Fruit fly (Drosophila melanogaster) whole organism, embryonic: ENCODE measurements around the gene CG17660.

Experiments used
- Antp ChIP-seq: fragments of 200-800 bp; sonication (Bioruptor generic); optimal IDR thresholded peaks from 3 replicates; lab custom pipeline; 2016; ENCODE audit warnings: missing biosample characterization, missing genetic modification characterization
- CG12299 ChIP-seq: fragments of 200-800 bp; sonication (Bioruptor generic); optimal IDR thresholded peaks from 2 replicates; lab custom pipeline; 2018; ENCODE audit warnings: missing biosample characterization, mild to moderate bottlenecking, missing genetic modification characterization
- CG12744 ChIP-seq: fragments of 200-800 bp; sonication (Bioruptor generic); optimal IDR thresholded peaks from 2 replicates; lab custom pipeline; 2016; ENCODE audit warnings: missing biosample characterization, missing genetic modification characterization
- CG14860 ChIP-seq: fragments of 200-800 bp; sonication (Bioruptor generic); IDR thresholded peaks from 3 replicates; pipeline ENCODE4 v1.3.6; 2022; ENCODE audit warnings: missing biosample characterization, missing genetic modification characterization; ENCODE audit not compliant: partially characterized antibody
- CG17186 ChIP-seq: fragments of 200-800 bp; sonication (Bioruptor generic); optimal IDR thresholded peaks from 3 replicates; lab custom pipeline; 2017; ENCODE audit warnings: missing biosample characterization, missing genetic modification reagents, missing genetic modification characterization
- CG2120 ChIP-seq: fragments of 200-800 bp; sonication (Bioruptor generic); optimal IDR thresholded peaks from 3 replicates; lab custom pipeline; 2016; ENCODE audit warnings: missing biosample characterization, missing genetic modification characterization
- CG30431 ChIP-seq: fragments of 200-800 bp; sonication (Bioruptor generic); optimal IDR thresholded peaks from 2 replicates; lab custom pipeline; 2017; ENCODE audit warnings: missing biosample characterization, missing genetic modification characterization
- CG3281 ChIP-seq: fragments of 200-800 bp; sonication (Bioruptor generic); optimal IDR thresholded peaks from 3 replicates; lab custom pipeline; 2017; ENCODE audit warnings: missing biosample characterization, mild to moderate bottlenecking, missing genetic modification characterization
- CG42726 ChIP-seq: fragments of 200-800 bp; sonication (Bioruptor generic); IDR thresholded peaks from 2 replicates; pipeline ENCODE4 v1.3.6; 2022; ENCODE audit warnings: missing biosample characterization, missing genetic modification characterization; ENCODE audit not compliant: partially characterized antibody
- CG4617 ChIP-seq: fragments of 200-800 bp; sonication (Bioruptor generic); optimal IDR thresholded peaks from 3 replicates; lab custom pipeline; 2016; ENCODE audit warnings: missing biosample characterization, missing genetic modification characterization, borderline replicate concordance
- CG7372 ChIP-seq: fragments of 200-800 bp; sonication (Bioruptor generic); IDR thresholded peaks from 2 replicates; pipeline ENCODE4 v1.3.6; 2022; ENCODE audit warnings: missing biosample characterization, missing genetic modification characterization
- CG7963 ChIP-seq: fragments of 200-800 bp; sonication (Bioruptor generic); IDR thresholded peaks from 3 replicates; pipeline ENCODE4 v1.3.6; 2022; ENCODE audit warnings: missing biosample characterization, missing genetic modification characterization; ENCODE audit not compliant: partially characterized antibody
- Dll ChIP-seq: fragments of 200-800 bp; sonication (Bioruptor generic); IDR thresholded peaks from 4 replicates; pipeline ENCODE4 v1.3.6; 2022; ENCODE audit warnings: missing biosample characterization, missing genetic modification characterization; ENCODE audit not compliant: partially characterized antibody
- E2f2 ChIP-seq: fragments of 200-800 bp; sonication (Bioruptor generic); IDR thresholded peaks from 2 replicates; pipeline ENCODE4 v1.3.6; 2022; ENCODE audit warnings: missing biosample characterization, missing genetic modification characterization
- Ets97D ChIP-seq: fragments of 200-800 bp; sonication (Bioruptor generic); optimal IDR thresholded peaks from 3 replicates; lab custom pipeline; 2016; ENCODE audit warnings: missing biosample characterization, missing genetic modification characterization
- H2.0 ChIP-seq: fragments of 200-800 bp; sonication (Bioruptor generic); IDR thresholded peaks from 2 replicates; pipeline ENCODE4 v1.3.6; 2022; ENCODE audit warnings: missing biosample characterization, missing genetic modification characterization
- Hsf ChIP-seq: fragments of 200-800 bp; sonication (Bioruptor generic); optimal IDR thresholded peaks from 3 replicates; lab custom pipeline; 2016; ENCODE audit warnings: missing biosample characterization, missing genetic modification characterization
- Meics ChIP-seq: fragments of 200-800 bp; sonication (Bioruptor generic); optimal IDR thresholded peaks from 2 replicates; lab custom pipeline; 2017; ENCODE audit warnings: missing biosample characterization, mild to moderate bottlenecking, missing genetic modification characterization
- Nf-YA ChIP-seq: fragments of 200-800 bp; sonication (Bioruptor generic); IDR thresholded peaks from 2 replicates; pipeline ENCODE4 v1.3.6; 2022; ENCODE audit warnings: missing biosample characterization, missing genetic modification characterization
- Nf-YC ChIP-seq: fragments of 200-800 bp; optimal IDR thresholded peaks from 3 replicates; lab custom pipeline; 2019; ENCODE audit warnings: missing biosample characterization, mild to moderate bottlenecking, missing genetic modification characterization, moderate library complexity
- PHDP ChIP-seq: fragments of 200-800 bp; sonication (Bioruptor generic); optimal IDR thresholded peaks from 3 replicates; lab custom pipeline; 2018; ENCODE audit warnings: missing biosample characterization, mild to moderate bottlenecking, missing genetic modification characterization, moderate library complexity
- Sry-β ChIP-seq: fragments of 200-800 bp; sonication (Bioruptor generic); optimal IDR thresholded peaks from 2 replicates; lab custom pipeline; 2018; ENCODE audit warnings: missing biosample characterization, mild to moderate bottlenecking, missing genetic modification characterization, moderate library complexity
- Sry-δ ChIP-seq: fragments of 200-800 bp; sonication (Bioruptor generic); optimal IDR thresholded peaks from 2 replicates; lab custom pipeline; 2016; ENCODE audit warnings: missing biosample characterization, missing genetic modification characterization
- Ssrp ChIP-seq: fragments of 200-800 bp; sonication (Bioruptor generic); optimal IDR thresholded peaks from 2 replicates; lab custom pipeline; 2018; ENCODE audit warnings: missing biosample characterization, mild to moderate bottlenecking, missing genetic modification characterization, moderate library complexity
- Trl ChIP-seq, 3 experiments: fragments of >200 bp in 2 of 3; fragments of 200-800 bp in 1 of 3; sonication (Bioruptor generic) in 1 of 3; optimal IDR thresholded peaks; 2 replicates in 1 of 3; 3 replicates in 2 of 3; lab custom pipeline; 2016 to 2017; ENCODE audit warnings: missing biosample characterization in 1 of 3, missing genetic modification characterization in 1 of 3
- al ChIP-seq: fragments of 200-800 bp; sonication (Bioruptor generic); IDR thresholded peaks from 2 replicates; pipeline ENCODE4 v1.3.6; 2022; ENCODE audit warnings: missing biosample characterization, missing genetic modification characterization
- ase ChIP-seq: fragments of 200-800 bp; sonication (Bioruptor generic); IDR thresholded peaks from 3 replicates; pipeline ENCODE4 v1.3.6; 2022; ENCODE audit warnings: missing biosample characterization, missing genetic modification characterization
- bsh ChIP-seq, 2 experiments: fragments of 200-800 bp; sonication (Bioruptor generic); optimal IDR thresholded peaks; 2 replicates each; lab custom pipeline; 2017 to 2018; ENCODE audit warnings: mild to moderate bottlenecking in 2 of 2, missing biosample characterization in 2 of 2, missing genetic modification characterization in 2 of 2, moderate library complexity in 1 of 2
- chif ChIP-seq, 2 experiments: fragments of 200-800 bp; sonication (Bioruptor generic); optimal IDR thresholded peaks; 3 replicates each; lab custom pipeline; 2016; ENCODE audit warnings: missing biosample characterization in 2 of 2, missing genetic modification characterization in 2 of 2
- chm ChIP-seq: fragments of 200-800 bp; sonication (Bioruptor generic); IDR thresholded peaks from 2 replicates; pipeline ENCODE4 v1.3.6; 2022; ENCODE audit warnings: missing biosample characterization, missing genetic modification characterization
- en ChIP-seq: fragments of 200-800 bp; sonication (Bioruptor generic); optimal IDR thresholded peaks from 2 replicates; lab custom pipeline; 2016; ENCODE audit warnings: missing biosample characterization, missing genetic modification characterization
- gfzf ChIP-seq: fragments of 200-800 bp; sonication (Bioruptor generic); optimal IDR thresholded peaks from 2 replicates; lab custom pipeline; 2016; ENCODE audit warnings: missing biosample characterization, mild to moderate bottlenecking, missing genetic modification characterization, moderate library complexity
- ham ChIP-seq: fragments of 200-800 bp; sonication (Bioruptor generic); IDR thresholded peaks from 2 replicates; pipeline ENCODE4 v1.3.6; 2022; ENCODE audit warnings: missing biosample characterization, missing genetic modification characterization
- knrl ChIP-seq: fragments of 200-800 bp; sonication (Bioruptor generic); IDR thresholded peaks from 3 replicates; pipeline ENCODE4 v1.3.6; 2022; ENCODE audit warnings: missing biosample characterization, missing genetic modification characterization; ENCODE audit not compliant: partially characterized antibody
- nerfin-1 ChIP-seq: fragments of 200-800 bp; sonication (Bioruptor generic); optimal IDR thresholded peaks from 3 replicates; lab custom pipeline; 2019; ENCODE audit warnings: missing biosample characterization, mild to moderate bottlenecking, missing genetic modification characterization, moderate library complexity
- pita ChIP-seq: fragments of 200-800 bp; sonication (Bioruptor generic); optimal IDR thresholded peaks from 2 replicates; lab custom pipeline; 2017; ENCODE audit warnings: missing biosample characterization, mild to moderate bottlenecking, missing genetic modification characterization
- prd ChIP-seq, 3 experiments: fragments of >200 bp in 2 of 3; fragments of 200-800 bp in 1 of 3; sonication (Bioruptor generic) in 1 of 3; optimal IDR thresholded peaks in 2 of 3; IDR thresholded peaks in 1 of 3; 2 replicates in 2 of 3; 3 replicates in 1 of 3; pipeline versions ENCODE4 v1.3.6 to Lab custom; 2017 to 2022; ENCODE audit warnings: missing biosample characterization in 1 of 3, missing genetic modification characterization in 1 of 3
- row ChIP-seq: fragments of 200-800 bp; sonication (Bioruptor generic); IDR thresholded peaks from 3 replicates; pipeline ENCODE4 v1.3.6; 2022; ENCODE audit warnings: missing biosample characterization, missing genetic modification characterization
- sc ChIP-seq, 3 experiments: fragments of >200 bp in 2 of 3; fragments of 200-800 bp in 1 of 3; sonication (Bioruptor generic) in 1 of 3; optimal IDR thresholded peaks; 2 replicates in 2 of 3; 3 replicates in 1 of 3; lab custom pipeline; 2017; ENCODE audit warnings: mild to moderate bottlenecking in 1 of 3, missing biosample characterization in 1 of 3, missing genetic modification characterization in 1 of 3, missing genetic modification reagents in 1 of 3
- sens ChIP-seq: fragments of 200-800 bp; sonication (Bioruptor generic); peaks from one replicate; lab custom pipeline; 2016; ENCODE audit warnings: missing biosample characterization, missing genetic modification characterization
- seq ChIP-seq: fragments of 200-800 bp; sonication (Bioruptor generic); IDR thresholded peaks from 2 replicates; pipeline ENCODE4 v1.3.6; 2022; ENCODE audit warnings: missing biosample characterization, missing genetic modification characterization
- ssp ChIP-seq: fragments of 200-800 bp; sonication (Bioruptor generic); IDR thresholded peaks from 2 replicates; pipeline ENCODE4 v1.3.6; 2022; ENCODE audit warnings: missing biosample characterization, missing genetic modification characterization
- stwl ChIP-seq: fragments of 200-800 bp; sonication (Bioruptor generic); optimal IDR thresholded peaks from 3 replicates; lab custom pipeline; 2018; ENCODE audit warnings: missing biosample characterization, mild to moderate bottlenecking, missing genetic modification characterization, moderate library complexity
- tll ChIP-seq, 2 experiments: fragments of 200-800 bp in 1 of 2; fragments of >200 bp in 1 of 2; sonication (Bioruptor generic) in 1 of 2; optimal IDR thresholded peaks; 2 replicates each; lab custom pipeline; 2017 to 2019; ENCODE audit warnings: missing biosample characterization in 2 of 2, missing genetic modification characterization in 2 of 2, mild to moderate bottlenecking in 1 of 2, moderate library complexity in 1 of 2
- ttk ChIP-seq: fragments of 200-800 bp; sonication (Bioruptor generic); IDR thresholded peaks from 2 replicates; pipeline ENCODE4 v2.1.2; 2022; ENCODE audit warnings: missing biosample characterization, missing genetic modification characterization
- twi ChIP-seq: fragments of 200-800 bp; optimal IDR thresholded peaks from 2 replicates; lab custom pipeline; 2019; ENCODE audit warnings: missing biosample characterization, mild to moderate bottlenecking, missing genetic modification characterization, moderate library complexity
- vfl ChIP-seq: fragments of 200-800 bp; sonication (Bioruptor generic); optimal IDR thresholded peaks from 2 replicates; lab custom pipeline; 2016; ENCODE audit warnings: missing biosample characterization, missing genetic modification characterization
- zfh1 ChIP-seq: fragments of 200-800 bp; sonication (Bioruptor generic); IDR thresholded peaks from 3 replicates; pipeline ENCODE4 v1.3.6; 2022; ENCODE audit warnings: missing biosample characterization, missing genetic modification characterization

CG17660 gene

DNA sequence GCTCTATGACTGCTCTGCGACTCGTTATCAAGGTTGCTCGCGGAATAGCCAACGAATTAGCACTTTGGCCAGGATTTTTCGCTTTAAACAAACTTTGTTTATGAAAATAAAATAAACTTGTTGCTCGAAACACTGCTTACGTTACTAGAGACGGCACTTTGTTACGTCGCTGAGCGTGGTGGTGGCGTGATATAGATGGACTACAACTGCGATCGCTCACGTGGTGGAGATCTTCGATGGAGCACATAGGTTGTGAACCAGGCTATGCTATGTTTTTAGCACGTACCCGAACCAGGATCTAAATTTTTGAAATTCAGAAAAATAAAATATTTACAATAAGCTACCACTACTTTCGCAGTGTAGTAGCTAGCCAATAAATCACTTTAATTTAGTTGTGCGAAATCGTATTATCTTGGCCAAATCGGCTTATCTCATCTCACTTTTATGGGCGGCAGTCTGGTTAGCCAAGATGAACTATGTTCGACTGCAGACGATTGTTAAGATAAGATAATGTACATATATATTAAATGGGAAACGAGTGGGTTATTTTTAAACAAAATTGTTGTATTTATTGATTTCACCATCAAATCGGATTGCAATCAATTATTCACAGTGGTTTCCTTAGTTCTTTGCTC, 5.6 kb upstream of the CG17660 start, which contains the start of gene frtz (continued):
- TF ChIP-seq vfl (no peak), CG2120 (GFP tag; lab: Kevin White, UChicago) (peak; percentile 44), CG30431 (GFP tag; lab: Kevin White, UChicago) (no peak), Ets97D (GFP tag; lab: Kevin White, UChicago) (peak; percentile 46), twi (tag; lab: Kevin White, UChicago) (no peak), CG7372 (no peak), Nf-YA (GFP tag; lab: Robert Waterston, UW) (no peak), bsh (GFP tag; optimal IDR thresholded peaks at IDR 0.05; lab: Kevin White, UChicago) (no peak), prd (optimal IDR thresholded peaks at IDR 0.05; lab: Kevin White, UChicago) (no peak), prd (GFP tag; IDR thresholded peaks at IDR 0.05; lab: Robert Waterston, UW) (no peak), CG3281 (no peak), CG12744 (GFP tag; lab: Kevin White, UChicago) (no peak), tll (GFP tag; optimal IDR thresholded peaks at IDR 0.05; lab: Kevin White, UChicago) (no peak), Sry-β (no peak), nerfin-1 (tag; lab: Kevin White, UChicago) (no peak), en (GFP tag; lab: Kevin White, UChicago) (no peak), E2f2 (GFP tag; lab: Robert Waterston, UW) (peak; percentile 56), zfh1 (GFP tag; lab: Robert Waterston, UW) (peak; percentile 55; the same call in 1 of the 3 replicates), ham (GFP tag; lab: Robert Waterston, UW) (no peak), stwl (tag; lab: Kevin White, UChicago) (peak; percentile 61), CG42726 (peak; percentile 82), Dll (GFP tag; lab: Robert Waterston, UW) (peak; percentile 80), H2.0 (no peak), ase (no peak), sc (optimal IDR thresholded peaks at IDR 0.05; lab: Kevin White, UChicago) (no peak), sc (GFP tag; optimal IDR thresholded peaks at IDR 0.05; lab: Kevin White, UChicago) (no peak), chm (GFP tag; lab: Robert Waterston, UW) (peak; percentile 15; the same call in 1 of the 2 replicates), CG4617 (GFP tag; lab: Kevin White, UChicago) (peak; percentile 53), PHDP (tag; lab: Kevin White, UChicago) (no peak), ttk (GFP tag; lab: Robert Waterston, UW) (no peak), Trl (optimal IDR thresholded peaks at IDR 0.05; lab: Kevin White, UChicago) (no peak), Trl (GFP tag; optimal IDR thresholded peaks at IDR 0.05; lab: Kevin White, UChicago) (no peak), CG17186 (GFP tag; lab: Kevin White, UChicago) (peak; percentile 3), chif (GFP tag; optimal IDR thresholded peaks at IDR 0.05; lab: Kevin White, UChicago) (peak in 1 of 2 experiments; percentile 33), CG7963 (GFP tag; lab: Robert Waterston, UW) (peak; percentile 71), CG12299 (tag; lab: Kevin White, UChicago) (no peak), Ssrp (tag; lab: Kevin White, UChicago) (no peak), Antp (GFP tag; lab: Kevin White, UChicago) (no peak), al (GFP tag; lab: Robert Waterston, UW) (no peak), Nf-YC (tag; lab: Kevin White, UChicago) (peak; percentile 18), Meics (GFP tag; lab: Kevin White, UChicago) (no peak), Hsf (no peak), gfzf (peak; percentile 51), Sry-δ (GFP tag; lab: Kevin White, UChicago) (peak; percentile 95), pita (GFP tag; lab: Kevin White, UChicago) (peak; percentile 85), row (peak; percentile 61), seq (GFP tag; lab: Robert Waterston, UW) (no peak), CG14860 (GFP tag; lab: Robert Waterston, UW) (peak; percentile 59; the same call in 2 of the 3 replicates), knrl (GFP tag; lab: Robert Waterston, UW) (peak; percentile 91), ssp (GFP tag; lab: Robert Waterston, UW) (no peak), sens (peak; percentile 24)
